Worm (Caenorhabditis elegans) whole organism, L1 larva: Measurements from ENCODE around the gene nhx-1.

Source experiments
- aly-2 ChIP-seq: fragments of 150-350 bp; optimal IDR thresholded peaks from 2 replicates; lab custom pipeline; 2014; ENCODE audit warnings: missing biosample characterization, missing genetic modification characterization
- irx-1 ChIP-seq: sonication (generic microtip); optimal IDR thresholded peaks from 2 replicates; lab custom pipeline; 2016; ENCODE audit warnings: missing genetic modification characterization, missing compliant biosample characterization
- mab-9 ChIP-seq: fragments of 200-800 bp; sonication (Bioruptor generic); IDR thresholded peaks from 2 replicates; pipeline ENCODE4 v1.3.6; 2022; ENCODE audit warnings: missing genetic modification reagents, missing genetic modification characterization, missing compliant biosample characterization
- nhr-77 ChIP-seq: fragments of 150-350 bp; optimal IDR thresholded peaks from 2 replicates; lab custom pipeline; 2014; ENCODE audit warnings: missing biosample characterization, missing genetic modification characterization
- skn-1 ChIP-seq: fragments of 150-350 bp; optimal IDR thresholded peaks from 2 replicates; lab custom pipeline; 2014; ENCODE audit warnings: missing biosample characterization, missing genetic modification characterization
- tbx-2 ChIP-seq: sonication (generic microtip); optimal IDR thresholded peaks from 2 replicates; lab custom pipeline; 2016; ENCODE audit warnings: missing genetic modification characterization, missing compliant biosample characterization
- vab-15 ChIP-seq: sonication (generic microtip); optimal IDR thresholded peaks from 2 replicates; lab custom pipeline; 2017; ENCODE audit warnings: missing genotype, mild to moderate bottlenecking, missing genetic modification characterization, missing compliant biosample characterization

DNA sequence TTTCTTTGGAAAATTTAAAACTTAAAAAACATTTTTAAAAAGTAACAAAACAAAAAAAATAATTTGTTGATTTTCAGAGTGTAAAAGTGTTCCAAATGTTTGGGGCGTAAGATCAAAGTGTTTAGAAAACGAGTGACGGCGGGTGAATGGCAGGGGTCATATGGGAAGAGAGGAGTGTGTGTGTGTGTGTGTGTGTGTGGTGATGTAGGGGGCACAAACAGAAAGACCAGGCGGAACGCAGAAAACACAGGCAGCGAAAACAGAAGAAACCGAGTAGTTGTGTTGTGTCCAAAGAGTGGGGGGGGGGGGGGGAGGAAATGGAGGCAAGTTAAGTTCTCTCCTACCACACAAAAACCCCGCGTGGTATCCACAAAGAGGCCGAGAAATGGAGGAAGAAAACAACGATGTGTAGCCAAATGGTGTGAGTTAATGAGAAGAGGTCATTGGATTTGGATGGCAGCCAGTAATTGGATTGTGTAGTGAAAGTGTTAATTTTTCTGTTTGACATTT, 23.3 kb downstream of the nhx-1 start, which contains the start of gene B0395.3:
- TF ChIP-seq irx-1 (no peak), mab-9 (GFP tag; lab: Robert Waterston, UW) (no peak), aly-2 (tag; lab: Kevin White, UChicago) (no peak), tbx-2 (tag; lab: Kevin White, UChicago) (peak; percentile 24), nhr-77 (tag; lab: Kevin White, UChicago) (no peak), skn-1 (no peak), vab-15 (tag; lab: Kevin White, UChicago) (no peak)
